Fruit fly (Drosophila melanogaster) whole organism: Measurements from ENCODE around the gene CG32486.

Experiments used
- CG8478 ChIP-seq: fragments of >200 bp; optimal IDR thresholded peaks from 2 replicates; lab custom pipeline; 2018; ENCODE audit warnings: inconsistent platforms
- Dll ChIP-seq: fragments of >200 bp; optimal IDR thresholded peaks from 2 replicates; lab custom pipeline; 2017
- EcR ChIP-seq, 2 experiments: fragments of >200 bp; optimal IDR thresholded peaks; 2 replicates each; lab custom pipeline; 2017; ENCODE audit warnings: missing biosample characterization in 2 of 2, missing genetic modification characterization in 2 of 2, missing genetic modification reagents in 2 of 2
- pan ChIP-seq: fragments of >200 bp; optimal IDR thresholded peaks from 2 replicates; lab custom pipeline; 2017
- psq ChIP-seq: fragments of >200 bp; optimal IDR thresholded peaks from 2 replicates; lab custom pipeline; 2017
- usp ChIP-seq: fragments of >200 bp; optimal IDR thresholded peaks from 2 replicates; lab custom pipeline; 2017; ENCODE audit warnings: missing biosample characterization, missing genetic modification characterization, mixed read lengths

Gene CG32486

DNA sequence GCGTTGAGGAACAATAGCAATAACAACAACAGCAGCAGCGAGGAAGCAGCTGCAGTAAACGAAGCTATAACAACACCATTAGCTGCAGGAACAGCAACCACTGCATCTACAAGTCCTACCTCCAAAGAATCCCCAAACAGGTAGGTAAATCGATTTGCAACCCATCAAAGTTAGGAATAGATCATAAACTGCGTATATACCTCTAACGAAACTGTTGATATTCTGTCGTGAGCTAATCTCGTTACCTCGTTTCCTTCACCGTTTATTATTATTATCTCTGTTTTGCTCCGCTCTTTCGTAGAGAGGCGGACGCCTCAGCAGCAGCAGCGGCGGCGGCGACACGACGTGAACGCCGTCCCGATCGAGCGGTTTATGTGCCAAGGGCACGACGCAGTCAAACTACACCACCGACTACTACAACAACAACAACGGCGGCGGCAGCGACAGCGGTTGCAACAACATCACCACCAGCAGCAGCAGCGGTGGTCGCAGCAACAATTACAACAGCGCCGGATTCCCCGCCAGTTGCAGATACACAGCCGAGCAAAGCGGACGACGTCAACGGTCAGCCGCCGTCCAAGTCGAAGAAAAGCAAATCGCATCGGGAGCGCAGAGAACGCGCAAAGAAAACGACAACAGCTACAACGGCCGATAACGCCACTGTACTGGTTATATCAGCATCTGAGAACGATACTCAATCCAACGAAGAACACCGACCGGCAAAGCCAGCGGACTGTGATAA is 32.6 kb downstream of the CG32486 start:
- TF ChIP-seq Dll (lab: Kevin White, UChicago) (no peak), usp (no peak), psq (no peak), CG8478 (lab: Kevin White, UChicago) (no peak), EcR (GFP tag; optimal IDR thresholded peaks at IDR 0.05; lab: Kevin White, UChicago) (no peak), pan (lab: Kevin White, UChicago) (no peak)

DNA sequence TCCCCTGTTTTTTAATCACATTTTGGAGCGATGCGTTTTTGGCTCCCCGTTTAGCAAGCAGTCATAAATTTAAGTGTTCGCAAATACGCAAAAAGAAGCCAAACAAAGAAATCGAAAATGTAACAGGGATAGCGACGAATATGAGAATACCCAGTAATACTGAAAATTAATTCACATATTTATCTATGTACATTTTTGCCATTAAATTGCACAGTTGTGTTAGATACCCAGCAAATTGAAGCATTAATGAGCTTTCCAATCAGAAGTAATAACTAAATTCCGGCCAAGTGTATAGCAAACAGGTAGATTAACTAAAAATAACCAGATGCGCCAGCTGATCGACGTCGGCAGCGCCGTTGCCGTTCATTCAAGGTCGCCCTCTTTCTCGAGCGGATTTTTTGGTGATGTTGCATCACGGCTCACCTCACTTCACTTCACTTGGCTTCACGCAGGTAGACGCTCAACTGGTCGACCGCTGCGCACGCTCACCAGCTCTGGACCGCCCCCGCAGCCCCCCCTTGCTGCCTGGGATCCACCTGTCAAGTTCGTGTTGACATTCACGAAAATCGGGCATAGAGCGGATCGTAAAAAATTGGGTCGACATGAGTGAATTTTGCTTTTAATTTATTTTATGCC is 33.6 kb downstream of the CG32486 start:
- no peak for TF ChIP-seq psq
- TF ChIP-seq pan (lab: Kevin White, UChicago): peak; percentile 77
- TF ChIP-seq Dll (lab: Kevin White, UChicago): no peak

dm6 chr3L:3035769-3036583 is 34.7 kb downstream of the CG32486 start:
- no peak for TF ChIP-seq pan (lab: Kevin White, UChicago)
- TF ChIP-seq CG8478 (lab: Kevin White, UChicago): no peak
- no peak for TF ChIP-seq Dll (lab: Kevin White, UChicago)

DNA sequence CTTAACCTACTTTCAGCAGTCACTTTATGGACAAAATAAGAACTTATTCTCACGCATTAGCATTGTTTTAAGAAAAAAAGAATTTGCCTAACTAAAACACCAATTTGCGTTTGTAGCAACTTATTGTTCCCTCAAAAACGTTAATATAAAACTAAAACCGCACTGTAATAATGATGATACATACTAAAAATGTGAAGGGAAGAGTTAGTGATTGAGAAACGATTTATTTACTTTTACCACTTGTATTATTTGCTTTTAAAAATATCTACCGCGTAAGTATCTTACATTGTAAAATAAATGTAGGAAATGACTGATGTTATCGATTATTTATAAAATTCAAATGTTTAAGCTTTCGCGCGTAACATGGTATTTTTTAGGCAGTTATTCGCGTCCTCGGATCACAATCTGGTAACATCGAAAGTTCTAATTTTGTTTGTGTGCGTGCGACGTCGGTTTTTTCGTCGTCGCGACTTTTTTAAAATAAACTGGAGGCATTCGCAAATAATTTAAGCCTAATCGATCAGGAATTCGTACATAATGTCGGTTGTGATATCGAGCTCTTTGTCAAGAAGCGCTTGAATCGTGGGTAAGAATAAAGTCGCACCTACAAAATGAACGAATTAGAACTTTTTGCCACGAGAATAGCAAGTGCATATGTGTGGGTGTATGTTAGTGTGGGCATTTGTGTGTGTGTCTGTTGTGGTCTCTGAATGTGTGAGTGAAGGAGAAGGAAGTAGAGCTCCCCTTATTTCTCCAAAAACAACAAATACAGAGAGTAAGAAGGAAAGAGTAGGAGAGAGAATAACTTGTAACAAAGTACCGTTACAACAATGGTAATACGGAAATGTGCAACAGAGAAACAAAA is 35.6 kb downstream of the CG32486 start, which contains the start of gene CG2162:
Gene CG2162, plus strand, starts transcription at position 418 of the 865 bp plus-strand sequence.
- no peak for TF ChIP-seq psq
- TF ChIP-seq CG8478 (lab: Kevin White, UChicago): peak; percentile 74

DNA sequence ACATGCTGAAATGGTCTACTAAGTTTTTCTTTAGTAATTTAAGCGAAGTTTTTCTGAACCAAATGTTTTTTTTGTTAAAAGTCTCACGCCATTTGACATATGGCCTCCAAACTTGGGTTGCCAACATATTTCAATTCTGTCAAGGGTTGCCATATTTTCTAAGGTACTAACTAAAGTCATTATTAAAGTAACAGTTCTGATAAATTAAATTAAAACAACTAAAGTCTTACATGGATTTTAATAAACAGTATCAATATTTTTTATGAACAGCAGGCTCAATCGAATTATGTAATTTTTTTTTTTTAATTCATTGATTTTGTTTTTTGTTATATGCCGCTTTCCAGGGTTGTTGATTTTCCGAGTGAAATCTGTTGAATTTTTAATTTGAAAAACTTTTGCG is 44.2 kb downstream of the CG32486 start, which contains the start of gene aly:
Gene aly, minus strand, starts transcription at position 101 of the 400 bp plus-strand sequence.
- TF ChIP-seq CG8478 (lab: Kevin White, UChicago): no peak
- no peak for TF ChIP-seq usp
- TF ChIP-seq EcR (GFP tag; optimal IDR thresholded peaks at IDR 0.05; lab: Kevin White, UChicago): no peak
- TF ChIP-seq Dll (lab: Kevin White, UChicago): no peak
- no peak for TF ChIP-seq psq
- TF ChIP-seq pan (lab: Kevin White, UChicago): no peak

DNA sequence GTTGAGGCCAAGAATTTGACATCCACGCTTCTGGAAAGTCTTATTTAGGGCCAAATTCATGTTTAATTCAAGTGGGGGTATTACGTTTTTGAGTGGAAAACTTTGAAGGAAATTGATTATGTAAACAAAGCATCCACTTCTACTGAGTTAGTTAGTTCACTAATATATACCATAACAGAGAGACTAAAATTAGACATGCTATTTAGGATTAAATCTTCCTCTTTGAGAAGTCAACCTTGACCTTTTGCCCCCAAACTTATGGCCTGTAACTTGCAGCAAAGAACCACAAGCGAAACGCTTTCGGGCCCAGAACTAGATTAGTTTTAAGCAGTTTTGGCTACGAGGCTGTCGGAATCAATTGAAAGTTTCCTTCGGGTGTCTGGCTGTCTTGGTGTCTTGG is 53.5 kb downstream of the CG32486 start, which contains the start of gene CG32487:
Gene CG32487, minus strand, starts transcription at position 101 of the 400 bp plus-strand sequence.
- TF ChIP-seq EcR (GFP tag; optimal IDR thresholded peaks at IDR 0.05; lab: Kevin White, UChicago) (no peak), Dll (lab: Kevin White, UChicago) (no peak), psq (no peak), pan (lab: Kevin White, UChicago) (no peak), usp (no peak), CG8478 (lab: Kevin White, UChicago) (no peak)

dm6 chr3L:3015969-3016368 is 54.7 kb downstream of the CG32486 start, which contains the start of gene CG32488:
Gene CG32488 (minus strand): TSS chr3L:3016069.
- no peak for TF ChIP-seq Dll (lab: Kevin White, UChicago)
- TF ChIP-seq psq: no peak
- no peak for TF ChIP-seq usp
- no peak for TF ChIP-seq pan (lab: Kevin White, UChicago)
- no peak for TF ChIP-seq EcR (GFP tag; optimal IDR thresholded peaks at IDR 0.05; lab: Kevin White, UChicago)
- no peak for TF ChIP-seq CG8478 (lab: Kevin White, UChicago)

DNA sequence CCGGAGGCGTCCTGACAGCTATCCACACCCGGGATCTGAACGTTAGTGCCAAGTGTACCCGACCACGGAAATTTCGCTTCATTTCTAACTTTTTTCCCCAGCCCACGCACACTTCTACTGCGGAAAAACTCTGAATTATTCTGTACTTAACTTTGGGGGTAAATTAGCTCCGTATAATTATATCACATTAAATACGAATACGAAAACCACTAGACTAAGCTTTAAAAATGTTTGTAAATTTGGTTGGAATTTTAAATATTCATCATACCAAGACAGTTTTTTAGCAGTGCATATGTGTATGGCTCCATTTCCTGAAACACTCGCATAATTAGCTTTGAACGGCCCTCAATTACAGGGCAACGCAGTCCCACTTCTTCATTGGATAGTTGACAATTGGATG is 57.1 kb downstream of the CG32486 start:
- no peak for TF ChIP-seq psq
- TF ChIP-seq pan (lab: Kevin White, UChicago): no peak
- no peak for TF ChIP-seq usp
- no peak for TF ChIP-seq Dll (lab: Kevin White, UChicago)
- no peak for TF ChIP-seq EcR (GFP tag; optimal IDR thresholded peaks at IDR 0.05; lab: Kevin White, UChicago)
- no peak for TF ChIP-seq CG8478 (lab: Kevin White, UChicago)
